Worm (Caenorhabditis elegans) whole organism, L4/young adult: ENCODE data around the gene C06A6.7.

Source experiments
- W03F9.2 ChIP-seq: fragments of 150-350 bp; optimal IDR thresholded peaks from 2 replicates; lab custom pipeline; 2014; ENCODE audit warnings: missing biosample characterization, missing genetic modification characterization
- him-1 ChIP-seq: sonication (generic microtip); optimal IDR thresholded peaks from 2 replicates; lab custom pipeline; 2016; ENCODE audit warnings: missing genotype, missing genetic modification reagents, missing genetic modification characterization, missing compliant biosample characterization

DNA sequence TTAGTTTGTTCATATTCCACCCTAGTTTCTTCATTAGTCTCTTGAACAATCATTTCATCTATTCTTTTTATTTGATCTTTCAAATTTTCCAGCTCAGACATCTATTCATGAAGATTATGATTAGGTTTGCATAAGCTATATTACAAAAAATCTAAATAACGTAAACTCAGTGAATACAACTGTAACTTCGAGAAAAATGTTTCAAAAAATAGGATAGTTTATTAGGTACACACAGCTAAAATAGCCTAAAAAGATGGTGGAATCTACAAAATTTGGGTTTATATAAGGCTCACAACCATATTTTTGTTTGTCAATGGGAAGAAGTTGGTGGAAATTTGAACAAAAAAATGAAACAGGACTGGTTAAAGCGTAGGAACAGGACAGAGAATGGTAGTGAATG, 25.6 kb downstream of the C06A6.7 start, which contains the start of gene zgpa-1:
- no peak for TF ChIP-seq him-1 (tag; lab: Kevin White, UChicago)
- TF ChIP-seq W03F9.2: no peak
